Worm (Caenorhabditis elegans) whole organism, L4 larva: ENCODE results near the gene nhr-186.
A peak's percentile ranks its signal among the peaks of the same experiment; 100 is the strongest.

Source experiments
- aly-2 ChIP-seq: sonication (generic microtip); optimal IDR thresholded peaks from 2 replicates; lab custom pipeline; 2018; ENCODE audit warnings: missing biosample characterization, missing genetic modification characterization
- ama-1 ChIP-seq: fragments of 150-350 bp; optimal IDR thresholded peaks from 2 replicates; lab custom pipeline; 2014; ENCODE audit warnings: inconsistent platforms, mixed read lengths
- ceh-28 ChIP-seq: fragments of 150-350 bp; optimal IDR thresholded peaks from 2 replicates; lab custom pipeline; 2014; ENCODE audit warnings: missing biosample characterization, missing genetic modification reagents, missing genetic modification characterization
- ces-1 ChIP-seq: fragments of 150-350 bp; sonication (generic microtip); optimal IDR thresholded peaks from 4 replicates; lab custom pipeline; 2014; ENCODE audit warnings: missing biosample characterization, missing genetic modification reagents, missing genetic modification characterization
- daf-12 ChIP-seq: fragments of 150-350 bp; optimal IDR thresholded peaks from 2 replicates; lab custom pipeline; 2014; ENCODE audit warnings: missing biosample characterization, missing genetic modification reagents, missing genetic modification characterization
- lin-39 ChIP-seq: fragments of 150-350 bp; optimal IDR thresholded peaks from 2 replicates; lab custom pipeline; 2014; ENCODE audit warnings: missing biosample characterization, missing genetic modification reagents, missing genetic modification characterization
- nhr-28 ChIP-seq: fragments of 150-350 bp; optimal IDR thresholded peaks from 2 replicates; lab custom pipeline; 2014; ENCODE audit warnings: missing biosample characterization, missing genetic modification characterization
- pha-4 ChIP-seq, 2 experiments: fragments of 150-350 bp in 1 of 2; fragments of 200-800 bp in 1 of 2; sonication (Bioruptor generic) in 1 of 2; IDR thresholded peaks in 1 of 2; optimal IDR thresholded peaks in 1 of 2; 2 replicates each; pipeline versions ENCODE4 v1.3.6 to Lab custom; 2014 to 2022; ENCODE audit warnings: missing genetic modification characterization in 2 of 2, missing genetic modification reagents in 2 of 2, missing biosample characterization in 1 of 2, missing compliant biosample characterization in 1 of 2
- php-3 ChIP-seq: fragments of 200-800 bp; sonication (Bioruptor generic); IDR thresholded peaks from 2 replicates; pipeline ENCODE4 v1.3.6; 2022; ENCODE audit warnings: missing genetic modification reagents, missing genetic modification characterization, missing compliant biosample characterization
- pqm-1 ChIP-seq: sonication (generic microtip); optimal IDR thresholded peaks from 2 replicates; lab custom pipeline; 2017; ENCODE audit warnings: missing biosample characterization, missing genetic modification characterization
- snpc-4 ChIP-seq: fragments of 150-350 bp; optimal IDR thresholded peaks from 2 replicates; lab custom pipeline; 2014; ENCODE audit warnings: missing biosample characterization, missing genetic modification characterization
- unc-62 ChIP-seq, 3 experiments: fragments of 150-350 bp in 1 of 3; sonication (generic microtip); optimal IDR thresholded peaks in 2 of 3; peaks in 1 of 3; 1 replicate in 1 of 3; 2 replicates in 2 of 3; lab custom pipeline; 2014 to 2017; ENCODE audit warnings: missing biosample characterization in 3 of 3, missing genetic modification characterization in 3 of 3, missing genetic modification reagents in 3 of 3, missing genotype in 1 of 3
- zag-1 ChIP-seq: fragments of 150-350 bp; optimal IDR thresholded peaks from 2 replicates; lab custom pipeline; 2014; ENCODE audit warnings: missing biosample characterization, missing genetic modification characterization
- ztf-7 ChIP-seq: fragments of 150-350 bp; optimal IDR thresholded peaks from 2 replicates; lab custom pipeline; 2014; ENCODE audit warnings: missing biosample characterization, missing genetic modification characterization

ce11 chrV:3803343-3803742, 51.4 kb downstream of the nhr-186 start, which contains the start of gene cyp-33C8:
- TF ChIP-seq unc-62 (GFP tag; optimal IDR thresholded peaks at IDR 0.05 in 1 of 2; lab: Kevin White, UChicago) = no peak
- no peak for TF ChIP-seq unc-62 (tag; optimal IDR thresholded peaks at IDR 0.05; lab: Kevin White, UChicago)
- TF ChIP-seq zag-1 (tag; lab: Kevin White, UChicago) = no peak
- TF ChIP-seq snpc-4 (tag; lab: Kevin White, UChicago) = no peak
- TF ChIP-seq aly-2 (tag; lab: Kevin White, UChicago) = no peak
- peak; percentile 8 for TF ChIP-seq pqm-1 (tag; lab: Kevin White, UChicago)
- TF ChIP-seq ces-1 = no peak
- peak; percentile 95 for TF ChIP-seq nhr-28
- no peak for TF ChIP-seq ama-1 (lab: Kevin White, UChicago)
- TF ChIP-seq pha-4 (GFP tag; IDR thresholded peaks at IDR 0.05; lab: Robert Waterston, UW) = no peak
- peak; percentile 6 for TF ChIP-seq pha-4 (tag; optimal IDR thresholded peaks at IDR 0.05; lab: Kevin White, UChicago)
- TF ChIP-seq ceh-28 = no peak
- no peak for TF ChIP-seq lin-39 (tag; lab: Kevin White, UChicago)
- no peak for TF ChIP-seq daf-12 (tag; lab: Kevin White, UChicago)
- no peak for TF ChIP-seq php-3 (GFP tag; lab: Robert Waterston, UW)
- TF ChIP-seq ztf-7 (tag; lab: Kevin White, UChicago) = no peak
